Worm (Caenorhabditis elegans): ENCODE data around the gene sru-21.
"Not testable (repeated sequence)": the region's sequence is repeated elsewhere in the genome, so short reads cannot be mapped to it uniquely, and the experiment has no call there.

Gene sru-21

ce11 chrIV:13647558-13647957 is 21.0 kb downstream of the sru-21 start, which contains the start of gene ule-4:
Gene ule-4 (minus strand): TSS chrIV:13647658.
- TF ChIP-seq ztf-11 (tag; optimal IDR thresholded peaks at IDR 0.05) (no peak), unc-39 (tag; optimal IDR thresholded peaks at IDR 0.05) (no peak), nhr-12 (tag; optimal IDR thresholded peaks at IDR 0.05) (no peak), mab-5 (tag; optimal IDR thresholded peaks at IDR 0.05) (no peak), cnd-1 (tag; optimal IDR thresholded peaks at IDR 0.05) (no peak), mep-1 (tag; optimal IDR thresholded peaks at IDR 0.05) (no peak), sem-2 (GFP tag; optimal IDR thresholded peaks at IDR 0.05) (no peak), ceh-39 (tag; optimal IDR thresholded peaks at IDR 0.05) (no peak)

- TF ChIP-seq tbx-8 (GFP tag; optimal IDR thresholded peaks at IDR 0.05) (no peak), unc-62 (GFP tag; optimal IDR thresholded peaks at IDR 0.05) (no peak), nhr-2 (tag; optimal IDR thresholded peaks at IDR 0.05) (no peak), elt-1 (tag; optimal IDR thresholded peaks at IDR 0.05; ENCODE audit: borderline replicate concordance, insufficient read depth) (no peak), mep-1 (tag; optimal IDR thresholded peaks at IDR 0.05) (no peak), unc-120 (tag; optimal IDR thresholded peaks at IDR 0.05; ENCODE audit: poor library complexity, severe bottlenecking) (no peak), snpc-4 (tag; optimal IDR thresholded peaks at IDR 0.05) (no peak), lin-32 (GFP tag; optimal IDR thresholded peaks at IDR 0.05) (no peak), mls-2 (tag; optimal IDR thresholded peaks at IDR 0.05) (no peak), nhr-237 (tag; optimal IDR thresholded peaks at IDR 0.05) (no peak), blmp-1 (tag; optimal IDR thresholded peaks at IDR 0.05) (no peak), zip-8 (tag; optimal IDR thresholded peaks at IDR 0.05) (no peak), ceh-83 (GFP tag; optimal IDR thresholded peaks at IDR 0.05) (no peak), hlh-1 (tag; optimal IDR thresholded peaks at IDR 0.05) (no peak), flh-1 (GFP tag; optimal IDR thresholded peaks at IDR 0.05) (no peak), ces-1 (GFP tag; optimal IDR thresholded peaks at IDR 0.05) (no peak), ztf-11 (tag; optimal IDR thresholded peaks at IDR 0.05) (no peak), bed-3 (GFP tag; optimal IDR thresholded peaks at IDR 0.05) (no peak), pha-4 (tag; optimal IDR thresholded peaks at IDR 0.05) (no peak)
Observed at ce11 chrIV:13649126-13649525, 22.6 kb downstream of the sru-21 start, which contains the start of gene C08F11.10. Gene C08F11.10 (minus strand): TSS chrIV:13649226.

DNA sequence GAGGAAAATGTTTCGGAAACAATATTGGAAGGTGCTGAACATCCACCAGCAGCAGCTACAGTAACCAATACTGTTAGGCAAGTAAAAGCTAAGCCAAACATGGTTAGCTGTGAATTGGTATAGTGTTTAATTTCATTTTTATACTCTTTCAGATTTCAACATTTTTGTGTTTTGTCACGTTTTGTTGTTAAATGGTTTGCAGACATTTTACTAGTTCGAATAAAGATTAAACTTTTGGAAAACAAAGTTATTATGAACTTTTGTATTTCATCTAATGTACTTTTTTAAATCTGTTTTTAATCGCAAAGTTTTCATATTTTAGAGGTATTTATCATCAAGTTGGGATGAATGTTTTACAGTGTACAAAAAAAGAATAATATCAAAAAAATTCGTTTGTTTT is 23.7 kb downstream of the sru-21 start, which contains the start of gene C08F11.17:
Gene C08F11.17, minus strand, starts transcription at position 101 of the 400 bp plus-strand sequence.
- TF ChIP-seq mls-2 (tag; optimal IDR thresholded peaks at IDR 0.05) (no peak), pha-4 (tag; optimal IDR thresholded peaks at IDR 0.05) (no peak), lin-32 (GFP tag; optimal IDR thresholded peaks at IDR 0.05) (no peak), unc-120 (tag; optimal IDR thresholded peaks at IDR 0.05; ENCODE audit: poor library complexity, severe bottlenecking) (no peak), M03D4.4 (tag; optimal IDR thresholded peaks at IDR 0.05) (no peak)

ce11 chrIV:13651411-13651810 is 24.8 kb downstream of the sru-21 start, which contains the start of gene C08F11.12:
Gene C08F11.12 (minus strand): TSS chrIV:13651511.
- TF ChIP-seq sem-2 (GFP tag; optimal IDR thresholded peaks at IDR 0.05); unc-120 (tag; optimal IDR thresholded peaks at IDR 0.05; ENCODE audit: poor library complexity, severe bottlenecking); unc-62 (GFP tag; optimal IDR thresholded peaks at IDR 0.05): not testable (repeated sequence)

- not testable (repeated sequence) for TF ChIP-seq ceh-43 (GFP tag; optimal IDR thresholded peaks at IDR 0.05); lin-32 (GFP tag; optimal IDR thresholded peaks at IDR 0.05); lin-13 (tag; optimal IDR thresholded peaks at IDR 0.05)
Observed at ce11 chrIV:13652023-13652422, 25.5 kb downstream of the sru-21 start, which contains the start of gene Y45F10C.6. Gene Y45F10C.6 (plus strand): TSS chrIV:13652323.

- not testable (repeated sequence) for TF ChIP-seq bed-3 (GFP tag; optimal IDR thresholded peaks at IDR 0.05); unc-120 (tag; optimal IDR thresholded peaks at IDR 0.05; ENCODE audit: poor library complexity, severe bottlenecking); lin-32 (GFP tag; optimal IDR thresholded peaks at IDR 0.05)
Observed at ce11 chrIV:13659449-13659848, 32.9 kb downstream of the sru-21 start, which contains the start of gene Y45F10C.1. Gene Y45F10C.1 (minus strand): TSS chrIV:13659549.
